Worm (Caenorhabditis elegans): Measurements from ENCODE around the gene str-171.

Gene str-171

DNA sequence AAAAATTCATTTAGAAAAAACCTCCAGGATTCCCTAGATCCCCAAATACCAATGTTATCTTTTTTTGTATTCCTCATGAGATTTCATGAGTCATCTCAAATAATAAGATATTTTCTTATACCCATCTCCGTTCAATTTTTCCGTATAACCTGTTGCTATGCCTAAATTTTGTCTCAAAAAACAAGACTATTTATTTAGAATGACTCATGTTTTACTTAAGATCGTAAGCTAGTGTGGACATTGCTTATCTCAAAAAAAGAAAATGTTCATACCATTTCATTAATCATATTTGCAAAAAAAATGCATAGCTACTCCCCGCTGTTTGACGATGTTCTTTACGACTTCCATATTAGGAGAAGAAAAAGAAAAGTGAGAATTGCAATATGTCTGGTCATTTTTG lies 7.9 kb upstream of the str-171 start, which contains the start of gene K08F9.3:
Gene K08F9.3 (plus strand): TSS at position 301 of the 400 bp plus-strand sequence.
- TF ChIP-seq F37D6.2 (tag; optimal IDR thresholded peaks at IDR 0.05): no peak
- no peak for TF ChIP-seq rbr-2 (tag; optimal IDR thresholded peaks at IDR 0.05)
- no peak for TF ChIP-seq fos-1 (tag; optimal IDR thresholded peaks at IDR 0.05)
- no peak for TF ChIP-seq nhr-42 (GFP tag; IDR thresholded peaks at IDR 0.05)
- no peak for TF ChIP-seq set-16 (GFP tag; IDR thresholded peaks at IDR 0.05)
- no peak for TF ChIP-seq lin-29 (GFP tag; IDR thresholded peaks at IDR 0.05)
- TF ChIP-seq daf-16 (GFP tag; optimal IDR thresholded peaks at IDR 0.05): no peak
- TF ChIP-seq daf-16 (tag; optimal IDR thresholded peaks at IDR 0.05): no peak

DNA sequence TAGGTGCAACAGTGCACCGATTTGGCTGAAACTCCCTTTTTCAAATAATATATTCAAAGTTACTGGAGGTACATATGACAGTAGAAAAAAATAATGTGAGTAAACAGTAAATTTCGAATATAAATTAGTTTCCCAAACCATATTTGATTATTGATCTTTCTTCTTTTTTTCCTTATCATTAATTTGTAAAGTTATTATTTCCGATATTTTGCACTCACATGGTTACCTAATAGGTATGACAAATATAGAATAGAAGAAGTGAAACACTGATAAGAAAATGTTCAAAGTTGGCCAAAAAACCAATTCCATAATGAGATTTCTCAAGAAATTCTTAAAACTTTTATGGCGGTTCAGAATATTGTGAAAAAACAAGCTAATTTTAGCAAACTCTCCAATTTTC lies 7.5 kb upstream of the str-171 start:
- peak; percentile 55 for TF ChIP-seq nhr-77 (tag; optimal IDR thresholded peaks at IDR 0.05)
- peak; percentile 12 for TF ChIP-seq dve-1 (tag; optimal IDR thresholded peaks at IDR 0.05; ENCODE audit: insufficient read depth)
- no peak for TF ChIP-seq lin-1 (GFP tag; IDR thresholded peaks at IDR 0.05)
- TF ChIP-seq nhr-237 (tag; optimal IDR thresholded peaks at IDR 0.05): no peak
- peak; percentile 14 for TF ChIP-seq pqm-1 (tag; optimal IDR thresholded peaks at IDR 0.05)
- no peak for TF ChIP-seq ceh-62 (tag; optimal IDR thresholded peaks at IDR 0.05)
- no peak for TF ChIP-seq mep-1 (tag; optimal IDR thresholded peaks at IDR 0.05)
- TF ChIP-seq daf-16 (GFP tag; optimal IDR thresholded peaks at IDR 0.05): no peak
- TF ChIP-seq daf-16 (tag; optimal IDR thresholded peaks at IDR 0.05): peak; percentile 55
- TF ChIP-seq nhr-102 (tag; optimal IDR thresholded peaks at IDR 0.05): no peak
- TF ChIP-seq nhr-28 (tag; optimal IDR thresholded peaks at IDR 0.05): peak; percentile 34

DNA sequence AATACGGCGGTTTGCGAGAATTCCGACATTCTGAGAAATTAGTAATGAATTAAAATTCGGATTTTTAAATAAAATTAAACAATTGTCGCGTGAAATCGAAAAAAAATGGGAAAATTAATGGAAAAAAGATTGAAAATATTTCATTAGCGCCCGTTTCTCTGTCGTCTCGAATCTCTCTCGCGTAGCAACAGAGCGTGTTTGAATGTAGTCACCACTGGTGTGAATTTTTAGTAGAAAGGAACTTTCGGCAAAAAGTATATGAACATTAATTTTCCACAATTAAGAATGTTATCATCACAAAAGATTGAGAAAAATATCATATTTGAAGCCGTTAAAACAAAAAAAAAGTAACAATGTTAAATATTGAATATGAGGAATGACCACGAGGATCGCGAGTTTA lies 4.4 kb upstream of the str-171 start, which contains the start of gene aipl-1:
Gene aipl-1 (minus strand): TSS at position 30 of the 400 bp plus-strand sequence.
- peak in 1 of 2 experiments; percentile 72 for TF ChIP-seq hif-1 (tag; optimal IDR thresholded peaks at IDR 0.05)
- no peak for TF ChIP-seq ceh-44 (GFP tag; IDR thresholded peaks at IDR 0.05)
- peak; percentile 60 for TF ChIP-seq fkh-10 (GFP tag; optimal IDR thresholded peaks at IDR 0.05)
- no peak for TF ChIP-seq ztf-7 (tag; optimal IDR thresholded peaks at IDR 0.05)
- peak; percentile 58 for TF ChIP-seq lin-13 (GFP tag; optimal IDR thresholded peaks at IDR 0.05)
- TF ChIP-seq lsy-2 (tag; optimal IDR thresholded peaks at IDR 0.05): peak in 1 of 2 experiments; percentile 46
- no peak for TF ChIP-seq Y75B8A.6 (GFP tag; IDR thresholded peaks at IDR 0.05)
- TF ChIP-seq nhr-77 (tag; optimal IDR thresholded peaks at IDR 0.05): peak; percentile 79
- peak; percentile 55 for TF ChIP-seq dve-1 (tag; optimal IDR thresholded peaks at IDR 0.05; ENCODE audit: insufficient read depth)
- no peak for TF ChIP-seq nhr-111 (GFP tag; optimal IDR thresholded peaks at IDR 0.05)
- no peak for TF ChIP-seq daf-19 (GFP tag; conservative IDR thresholded peaks at IDR 0.05)
- peak; percentile 43; the same call in 1 of the 2 replicates for TF ChIP-seq hmg-1.1 (GFP tag; IDR thresholded peaks at IDR 0.05)
- no peak for TF ChIP-seq egl-27 (tag; optimal IDR thresholded peaks at IDR 0.05)
- TF ChIP-seq pha-4 (GFP tag; IDR thresholded peaks at IDR 0.05): no peak
- peak; percentile 47 for TF ChIP-seq pha-4 (tag; optimal IDR thresholded peaks at IDR 0.05)
- no peak for TF ChIP-seq F26F4.8 (GFP tag; conservative IDR thresholded peaks at IDR 0.05)
- TF ChIP-seq ctbp-1 (GFP tag; IDR thresholded peaks at IDR 0.05): no peak
- TF ChIP-seq set-16 (GFP tag; IDR thresholded peaks at IDR 0.05): no peak
- TF ChIP-seq T26A8.4 (GFP tag; IDR thresholded peaks at IDR 0.05): no peak
- no peak for TF ChIP-seq mdt-29 (GFP tag; IDR thresholded peaks at IDR 0.05)
- TF ChIP-seq hlh-30 (tag; optimal IDR thresholded peaks at IDR 0.05; ENCODE audit: insufficient read depth): peak; percentile 63
- no peak for TF ChIP-seq mxl-2 (GFP tag; conservative IDR thresholded peaks at IDR 0.05)
- no peak for TF ChIP-seq lin-29 (GFP tag; IDR thresholded peaks at IDR 0.05)
- TF ChIP-seq hlh-11 (tag; optimal IDR thresholded peaks at IDR 0.05): peak; percentile 31
- peak in 1 of 2 experiments; percentile 21 for TF ChIP-seq mdl-1 (tag; optimal IDR thresholded peaks at IDR 0.05)
- no peak for TF ChIP-seq ceh-28 (tag; optimal IDR thresholded peaks at IDR 0.05)
- peak; percentile 94 for TF ChIP-seq mes-2 (tag; optimal IDR thresholded peaks at IDR 0.05; ENCODE audit: poor library complexity, severe bottlenecking)
- no peak for TF ChIP-seq ceh-32 (tag; optimal IDR thresholded peaks at IDR 0.05; ENCODE audit: poor library complexity)
- peak; percentile 85 for TF ChIP-seq dpl-1 (GFP tag; optimal IDR thresholded peaks at IDR 0.05)
- TF ChIP-seq duxl-1 (tag; optimal IDR thresholded peaks at IDR 0.05; ENCODE audit: poor library complexity): no peak
- no peak for TF ChIP-seq zip-2 (tag; optimal IDR thresholded peaks at IDR 0.05)
- no peak for TF ChIP-seq lim-7 (GFP tag; IDR thresholded peaks at IDR 0.05)
- TF ChIP-seq lin-15B (tag; optimal IDR thresholded peaks at IDR 0.05): peak; percentile 46
- peak; percentile 39; the same call in 1 of the 2 replicates for TF ChIP-seq dmd-6 (GFP tag; IDR thresholded peaks at IDR 0.05)
- no peak for TF ChIP-seq ztf-11 (tag; optimal IDR thresholded peaks at IDR 0.05)

All from whole organism, L4 larva.